Fruit fly (Drosophila melanogaster) whole organism, wandering third instar larva: ENCODE results near the gene Srr.

ENCODE experiments used
- Abd-B ChIP-seq: fragments of >200 bp; optimal IDR thresholded peaks from 2 replicates; lab custom pipeline; 2017; ENCODE audit warnings: missing biosample characterization, missing genetic modification characterization
- CG32264 ChIP-seq: fragments of 200-800 bp; sonication (Bioruptor generic); optimal IDR thresholded peaks from 2 replicates; lab custom pipeline; 2016; ENCODE audit warnings: missing biosample characterization, missing genetic modification characterization
- CG9705 ChIP-seq: fragments of 200-800 bp; sonication (Bioruptor generic); optimal IDR thresholded peaks from 2 replicates; lab custom pipeline; 2018; ENCODE audit warnings: missing biosample characterization, mild to moderate bottlenecking, missing genetic modification characterization
- CrebA ChIP-seq: fragments of 200-800 bp; sonication (Bioruptor generic); optimal IDR thresholded peaks from 2 replicates; lab custom pipeline; 2016; ENCODE audit warnings: missing biosample characterization, mild to moderate bottlenecking, missing genetic modification characterization, borderline replicate concordance
- Dfd ChIP-seq: fragments of >200 bp; optimal IDR thresholded peaks from 2 replicates; lab custom pipeline; 2017; ENCODE audit warnings: missing biosample characterization, missing genetic modification characterization
- Dif ChIP-seq: fragments of 200-275, 200-300 bp; sonication (Bioruptor generic); optimal IDR thresholded peaks from 2 replicates; lab custom pipeline; 2018; ENCODE audit warnings: missing biosample characterization, missing genetic modification characterization; ENCODE audit not compliant: partially characterized antibody
- GATAd ChIP-seq: sonication (Bioruptor generic); optimal IDR thresholded peaks from 2 replicates; lab custom pipeline; 2016; ENCODE audit warnings: missing biosample characterization, missing genetic modification characterization
- HLH106 ChIP-seq: fragments of 200-800 bp; optimal IDR thresholded peaks from 3 replicates; lab custom pipeline; 2019; ENCODE audit warnings: missing biosample characterization, mild to moderate bottlenecking, missing genetic modification characterization, moderate library complexity
- Hnf4 ChIP-seq: fragments of 200-800 bp; sonication (Bioruptor generic); optimal IDR thresholded peaks from 2 replicates; lab custom pipeline; 2016; ENCODE audit warnings: missing biosample characterization, mild to moderate bottlenecking, missing genetic modification characterization
- Hr78 ChIP-seq: fragments of >200 bp; optimal IDR thresholded peaks from 2 replicates; lab custom pipeline; 2017; ENCODE audit warnings: missing biosample characterization, missing genetic modification characterization
- Hr83 ChIP-seq: fragments of 200-300 bp; sonication (Bioruptor generic); optimal IDR thresholded peaks from 2 replicates; lab custom pipeline; 2016; ENCODE audit warnings: missing biosample characterization, mild to moderate bottlenecking, missing genetic modification characterization, moderate library complexity; ENCODE audit not compliant: poor library complexity, severe bottlenecking
- Jra ChIP-seq: sonication (Bioruptor generic); optimal IDR thresholded peaks from 2 replicates; lab custom pipeline; 2016; ENCODE audit warnings: missing biosample characterization, missing genetic modification characterization
- Mio ChIP-seq: sonication (Bioruptor generic); optimal IDR thresholded peaks from 2 replicates; lab custom pipeline; 2016; ENCODE audit warnings: missing biosample characterization, missing genetic modification characterization
- Myc ChIP-seq: fragments of >200 bp; optimal IDR thresholded peaks from 2 replicates; lab custom pipeline; 2017
- N ChIP-seq: fragments of >200 bp; optimal IDR thresholded peaks from 2 replicates; lab custom pipeline; 2018; ENCODE audit warnings: missing biosample characterization, missing external identifiers, missing genetic modification characterization
- OdsH ChIP-seq: fragments of 200-800 bp; sonication (Bioruptor generic); optimal IDR thresholded peaks from 2 replicates; lab custom pipeline; 2016; ENCODE audit warnings: missing biosample characterization, mild to moderate bottlenecking, missing genetic modification characterization
- Rel ChIP-seq, 2 experiments: fragments of 200-800 bp; sonication (Bioruptor generic) in 1 of 2; optimal IDR thresholded peaks; 2 replicates in 1 of 2; 3 replicates in 1 of 2; lab custom pipeline; 2016 to 2019; ENCODE audit warnings: mild to moderate bottlenecking in 2 of 2, missing biosample characterization in 2 of 2, missing genetic modification characterization in 2 of 2, moderate library complexity in 1 of 2
- Sp1 ChIP-seq: fragments of 200-800 bp; sonication (Bioruptor generic); optimal IDR thresholded peaks from 3 replicates; lab custom pipeline; 2019; ENCODE audit warnings: missing biosample characterization, mild to moderate bottlenecking, missing genetic modification characterization, moderate library complexity
- Vsx2 ChIP-seq: fragments of 200-300, 225-300 bp; sonication (Bioruptor generic); optimal IDR thresholded peaks from 2 replicates; lab custom pipeline; 2018; ENCODE audit warnings: missing biosample characterization, missing genetic modification characterization; ENCODE audit not compliant: partially characterized antibody
- br ChIP-seq: fragments of 200-800 bp; sonication (Bioruptor generic); optimal IDR thresholded peaks from 2 replicates; lab custom pipeline; 2016; ENCODE audit warnings: missing biosample characterization, missing genetic modification characterization
- brk ChIP-seq: fragments of 200-800 bp; sonication (Bioruptor generic); optimal IDR thresholded peaks from 2 replicates; lab custom pipeline; 2016; ENCODE audit warnings: missing biosample characterization, mild to moderate bottlenecking, missing genetic modification characterization
- dl ChIP-seq, 2 experiments: fragments of 175-275, 200-275 bp in 1 of 2; fragments of 200-275 bp in 1 of 2; sonication (Bioruptor generic); optimal IDR thresholded peaks; lab custom pipeline; 2018; ENCODE audit warnings: mild to moderate bottlenecking in 2 of 2, missing biosample characterization in 2 of 2, missing genetic modification characterization in 2 of 2, moderate library complexity in 2 of 2; ENCODE audit not compliant: partially characterized antibody in 2 of 2, insufficient read depth in 1 of 2
- dmrt93B ChIP-seq: fragments of 200-800 bp; sonication (Bioruptor generic); optimal IDR thresholded peaks from 2 replicates; lab custom pipeline; 2018; ENCODE audit warnings: missing biosample characterization, mild to moderate bottlenecking, missing genetic modification characterization
- dsf ChIP-seq: sonication (Bioruptor generic); optimal IDR thresholded peaks from 2 replicates; lab custom pipeline; 2016; ENCODE audit warnings: missing biosample characterization, missing genetic modification characterization, borderline replicate concordance
- ey ChIP-seq: fragments of 200-800 bp; sonication (Bioruptor generic); optimal IDR thresholded peaks from 2 replicates; lab custom pipeline; 2016; ENCODE audit warnings: missing biosample characterization, missing genetic modification characterization
- foxo ChIP-seq, 2 experiments: fragments of 200-800 bp; sonication (Bioruptor generic); optimal IDR thresholded peaks; 2 replicates in 1 of 2; 3 replicates in 1 of 2; lab custom pipeline; 2016 to 2017; ENCODE audit warnings: missing biosample characterization in 2 of 2, missing genetic modification characterization in 2 of 2
- fru ChIP-seq: fragments of 200-800 bp; sonication (Bioruptor generic); optimal IDR thresholded peaks from 3 replicates; lab custom pipeline; 2016; ENCODE audit warnings: missing biosample characterization, mild to moderate bottlenecking, missing genetic modification characterization
- h ChIP-seq: fragments of 200-800 bp; sonication (Bioruptor generic); optimal IDR thresholded peaks from 3 replicates; lab custom pipeline; 2016; ENCODE audit warnings: missing biosample characterization, mild to moderate bottlenecking, missing genetic modification characterization
- jim ChIP-seq: fragments of 175-275, 200-325 bp; sonication (Bioruptor generic); optimal IDR thresholded peaks from 2 replicates; lab custom pipeline; 2016; ENCODE audit warnings: missing biosample characterization, mild to moderate bottlenecking, missing genetic modification characterization
- lola ChIP-seq: fragments of >200 bp; optimal IDR thresholded peaks from 2 replicates; lab custom pipeline; 2017; ENCODE audit warnings: missing biosample characterization, missing genetic modification characterization
- pan ChIP-seq: fragments of >200 bp; optimal IDR thresholded peaks from 2 replicates; lab custom pipeline; 2017
- psq ChIP-seq: fragments of 200-800 bp; sonication (Bioruptor generic); optimal IDR thresholded peaks from 3 replicates; lab custom pipeline; 2017; ENCODE audit warnings: missing biosample characterization, mild to moderate bottlenecking, missing genetic modification characterization, moderate library complexity
- rgr ChIP-seq: fragments of 200-800 bp; sonication (Bioruptor generic); optimal IDR thresholded peaks from 3 replicates; lab custom pipeline; 2016; ENCODE audit warnings: missing biosample characterization, mild to moderate bottlenecking, missing genetic modification characterization
- sage ChIP-seq: fragments of 200-800 bp; sonication (Bioruptor generic); optimal IDR thresholded peaks from 2 replicates; lab custom pipeline; 2016; ENCODE audit warnings: missing biosample characterization, mild to moderate bottlenecking, missing genetic modification characterization
- sv ChIP-seq: fragments of 200-800 bp; sonication (Bioruptor generic); optimal IDR thresholded peaks from 3 replicates; lab custom pipeline; 2016; ENCODE audit warnings: missing biosample characterization, missing genetic modification characterization
- tai ChIP-seq: sonication (Bioruptor generic); optimal IDR thresholded peaks from 2 replicates; lab custom pipeline; 2016; ENCODE audit warnings: missing biosample characterization, missing genetic modification characterization
- usp ChIP-seq: fragments of >200 bp; optimal IDR thresholded peaks from 2 replicates; lab custom pipeline; 2017; ENCODE audit warnings: missing biosample characterization, missing genetic modification characterization
- woc ChIP-seq: sonication (Bioruptor generic); optimal IDR thresholded peaks from 2 replicates; lab custom pipeline; 2016; ENCODE audit warnings: missing biosample characterization, mild to moderate bottlenecking, missing genetic modification characterization

Srr gene

DNA sequence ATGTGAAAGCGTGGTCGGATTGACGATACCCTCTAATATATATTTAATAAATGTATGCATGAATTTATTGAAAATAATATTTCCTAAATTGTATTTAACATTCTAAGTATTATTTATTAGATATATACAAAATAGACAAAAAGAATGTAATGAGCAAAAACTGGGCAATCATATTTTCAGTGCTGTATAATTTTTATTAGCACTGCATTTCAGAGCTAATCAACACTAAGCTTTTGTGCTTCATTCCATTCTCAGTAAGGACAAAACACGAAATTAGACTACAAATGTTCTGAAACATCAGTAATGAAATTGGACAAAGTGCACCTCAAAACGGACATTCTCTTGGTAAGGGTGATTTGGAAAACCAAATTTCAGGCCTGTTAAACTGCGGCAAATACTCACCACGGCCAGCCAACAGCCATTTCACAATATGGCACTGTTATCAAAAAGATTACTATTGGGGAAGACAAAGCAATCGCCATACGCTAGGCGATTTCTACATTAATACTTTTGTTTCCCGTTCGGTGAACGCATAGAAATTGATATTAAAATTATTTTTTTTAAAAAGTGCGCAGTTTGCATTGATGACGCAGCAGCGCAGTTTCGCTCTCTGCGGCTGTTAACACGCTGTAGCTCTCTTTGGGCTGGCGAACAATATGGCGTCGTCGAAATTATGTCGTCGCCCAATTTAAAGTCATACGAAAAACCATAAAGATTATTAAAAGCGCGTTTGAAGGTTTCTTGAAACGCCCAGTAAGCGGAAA is 24.6 kb upstream of the Srr start:
- TF ChIP-seq pan (peak; percentile 31), Myc (no peak), CG9705 (GFP tag; lab: Kevin White, UChicago) (peak; percentile 75), jim (no peak), OdsH (GFP tag; lab: Kevin White, UChicago) (peak; percentile 85), Vsx2 (GFP tag; lab: Kevin White, UChicago) (no peak), psq (GFP tag; lab: Kevin White, UChicago) (peak; percentile 78), brk (GFP tag; lab: Kevin White, UChicago) (no peak), Hnf4 (GFP tag; lab: Kevin White, UChicago) (peak; percentile 60), sv (GFP tag; lab: Kevin White, UChicago) (peak; percentile 73), lola (GFP tag; lab: Kevin White, UChicago) (no peak), Hr83 (GFP tag; lab: Kevin White, UChicago) (no peak), Dfd (GFP tag; lab: Kevin White, UChicago) (no peak), Hr78 (no peak), dl (GFP tag; optimal IDR thresholded peaks at IDR 0.05; lab: Kevin White, UChicago; ENCODE audit: insufficient read depth in 1 of 2, partially characterized antibody in 2 of 2) (no peak), Mio (GFP tag; lab: Kevin White, UChicago) (peak; percentile 35), foxo (GFP tag; optimal IDR thresholded peaks at IDR 0.05; lab: Kevin White, UChicago) (peak; percentile 35 to 89), h (GFP tag; lab: Kevin White, UChicago) (peak; percentile 71), Abd-B (no peak), CrebA (peak; percentile 45), HLH106 (tag; lab: Kevin White, UChicago) (peak; percentile 91), dmrt93B (peak; percentile 85), CG32264 (GFP tag; lab: Kevin White, UChicago) (no peak), dsf (GFP tag; lab: Kevin White, UChicago) (no peak), GATAd (no peak), Dif (no peak), Sp1 (GFP tag; lab: Kevin White, UChicago) (peak; percentile 91), usp (GFP tag; lab: Kevin White, UChicago) (no peak), N (GFP tag; lab: Kevin White, UChicago) (no peak), ey (peak; percentile 57), sage (no peak), Jra (GFP tag; lab: Kevin White, UChicago) (no peak), woc (GFP tag; lab: Kevin White, UChicago) (peak; percentile 47), Rel (GFP tag; optimal IDR thresholded peaks at IDR 0.05; lab: Kevin White, UChicago) (no peak), Rel (tag; optimal IDR thresholded peaks at IDR 0.05; lab: Kevin White, UChicago) (peak; percentile 66), fru (GFP tag; lab: Kevin White, UChicago) (peak; percentile 79), tai (peak; percentile 18), br (GFP tag; lab: Kevin White, UChicago) (peak; percentile 71), rgr (GFP tag; lab: Kevin White, UChicago) (peak; percentile 87)

DNA sequence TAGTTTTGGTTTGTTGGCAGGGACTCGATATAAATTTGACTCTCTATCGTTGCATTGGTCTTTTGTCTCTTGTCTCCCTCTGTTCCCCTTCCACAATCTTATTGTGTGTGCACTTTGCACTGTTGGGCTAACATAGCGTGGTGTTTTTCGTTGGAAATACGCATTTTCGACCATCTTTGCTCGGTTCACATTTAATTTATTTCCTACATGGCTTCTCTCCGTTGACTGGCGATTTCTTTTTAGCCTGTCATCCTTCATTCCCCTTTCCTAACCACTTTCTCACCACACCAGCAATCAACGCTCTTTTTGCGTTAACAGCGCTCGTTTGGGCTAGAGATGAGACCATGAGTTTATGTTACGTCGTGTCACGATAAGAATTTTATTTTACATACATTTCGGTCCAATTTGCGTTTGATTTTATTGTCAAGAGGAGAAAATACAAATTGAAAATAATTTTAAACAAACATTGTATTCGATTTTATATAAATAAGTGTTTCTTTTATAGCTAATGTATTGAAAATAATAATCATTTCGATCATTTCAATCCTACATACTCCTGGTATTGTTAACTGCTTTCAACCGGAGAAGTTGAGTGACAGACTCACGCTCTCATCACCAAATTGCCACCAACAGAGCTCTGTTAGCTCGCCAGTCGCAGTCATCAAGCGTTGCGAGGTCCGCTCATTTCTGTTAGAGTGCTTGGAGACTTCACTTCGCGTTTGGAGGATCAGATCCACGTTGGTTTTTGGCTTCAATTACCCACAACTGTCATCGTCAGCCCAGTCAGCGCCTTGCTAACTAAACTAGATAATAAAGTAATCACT is 23.8 kb upstream of the Srr start:
- TF ChIP-seq CG32264 (GFP tag; lab: Kevin White, UChicago), result peak; percentile 79
- TF ChIP-seq Hr83 (GFP tag; lab: Kevin White, UChicago), result peak; percentile 54
- TF ChIP-seq Dfd (GFP tag; lab: Kevin White, UChicago), result no peak
- TF ChIP-seq Myc, result no peak
- peak; percentile 87 for TF ChIP-seq Dif
- peak; percentile 88 for TF ChIP-seq fru (GFP tag; lab: Kevin White, UChicago)
- peak; percentile 90 for TF ChIP-seq h (GFP tag; lab: Kevin White, UChicago)
- no peak for TF ChIP-seq lola (GFP tag; lab: Kevin White, UChicago)
- peak; percentile 71 for TF ChIP-seq Hnf4 (GFP tag; lab: Kevin White, UChicago)
- peak; percentile 84 for TF ChIP-seq ey
- TF ChIP-seq dsf (GFP tag; lab: Kevin White, UChicago), result peak; percentile 43
- no peak for TF ChIP-seq usp (GFP tag; lab: Kevin White, UChicago)
- TF ChIP-seq woc (GFP tag; lab: Kevin White, UChicago), result peak; percentile 94
- TF ChIP-seq N (GFP tag; lab: Kevin White, UChicago), result no peak
- TF ChIP-seq Jra (GFP tag; lab: Kevin White, UChicago), result peak; percentile 78
- TF ChIP-seq sv (GFP tag; lab: Kevin White, UChicago), result peak; percentile 74
- peak; percentile 69 for TF ChIP-seq dmrt93B
- TF ChIP-seq tai, result peak; percentile 71
- TF ChIP-seq Rel (GFP tag; optimal IDR thresholded peaks at IDR 0.05; lab: Kevin White, UChicago), result peak; percentile 82
- TF ChIP-seq Rel (tag; optimal IDR thresholded peaks at IDR 0.05; lab: Kevin White, UChicago), result peak; percentile 77
- peak; percentile 83 for TF ChIP-seq CG9705 (GFP tag; lab: Kevin White, UChicago)
- TF ChIP-seq dl (GFP tag; optimal IDR thresholded peaks at IDR 0.05; lab: Kevin White, UChicago; ENCODE audit: insufficient read depth in 1 of 2, partially characterized antibody in 2 of 2), result peak in 1 of 2 experiments; percentile 26
- TF ChIP-seq Abd-B, result no peak
- TF ChIP-seq brk (GFP tag; lab: Kevin White, UChicago), result peak; percentile 80
- TF ChIP-seq jim, result peak; percentile 42
- peak; percentile 89 for TF ChIP-seq HLH106 (tag; lab: Kevin White, UChicago)
- peak; percentile 94 for TF ChIP-seq Sp1 (GFP tag; lab: Kevin White, UChicago)
- peak; percentile 88 for TF ChIP-seq OdsH (GFP tag; lab: Kevin White, UChicago)
- TF ChIP-seq Hr78, result no peak
- TF ChIP-seq sage, result peak; percentile 86
- peak; percentile 13 to 85 for TF ChIP-seq foxo (GFP tag; optimal IDR thresholded peaks at IDR 0.05; lab: Kevin White, UChicago)
- TF ChIP-seq br (GFP tag; lab: Kevin White, UChicago), result peak; percentile 88
- no peak for TF ChIP-seq GATAd
- no peak for TF ChIP-seq pan
- TF ChIP-seq rgr (GFP tag; lab: Kevin White, UChicago), result peak; percentile 89
- peak; percentile 59 for TF ChIP-seq Mio (GFP tag; lab: Kevin White, UChicago)
- TF ChIP-seq Vsx2 (GFP tag; lab: Kevin White, UChicago), result peak; percentile 14
